Worm (Caenorhabditis elegans) whole organism, L1 larva: Measurements from ENCODE around the gene srh-22.

Experiments used
- dpl-1 ChIP-seq, 3 experiments: fragments of 150-350 bp in 2 of 3; sonication (generic microtip) in 1 of 3; optimal IDR thresholded peaks; 2 replicates each; lab custom pipeline; 2014 to 2017; ENCODE audit warnings: missing biosample characterization in 3 of 3, missing genetic modification characterization in 3 of 3, missing genetic modification reagents in 3 of 3
- lin-39 ChIP-seq: fragments of 150-350 bp; optimal IDR thresholded peaks from 2 replicates; lab custom pipeline; 2014; ENCODE audit warnings: missing biosample characterization, missing genetic modification reagents, missing genetic modification characterization
- lir-3 ChIP-seq: sonication (generic microtip); optimal IDR thresholded peaks from 2 replicates; lab custom pipeline; 2016; ENCODE audit warnings: mild to moderate bottlenecking, missing genetic modification characterization, moderate library complexity, missing compliant biosample characterization; ENCODE audit not compliant: poor library complexity
- mdl-1 ChIP-seq, 2 experiments: fragments of 150-350 bp; optimal IDR thresholded peaks; 2 replicates each; lab custom pipeline; 2014 to 2017; ENCODE audit warnings: missing biosample characterization in 2 of 2, missing genetic modification characterization in 2 of 2, inconsistent platforms in 1 of 2
- mef-2 ChIP-seq: fragments of 150-350 bp; optimal IDR thresholded peaks from 2 replicates; lab custom pipeline; 2014; ENCODE audit warnings: missing biosample characterization, missing genetic modification characterization
- tbx-2 ChIP-seq: sonication (generic microtip); optimal IDR thresholded peaks from 2 replicates; lab custom pipeline; 2016; ENCODE audit warnings: missing genetic modification characterization, missing compliant biosample characterization

DNA sequence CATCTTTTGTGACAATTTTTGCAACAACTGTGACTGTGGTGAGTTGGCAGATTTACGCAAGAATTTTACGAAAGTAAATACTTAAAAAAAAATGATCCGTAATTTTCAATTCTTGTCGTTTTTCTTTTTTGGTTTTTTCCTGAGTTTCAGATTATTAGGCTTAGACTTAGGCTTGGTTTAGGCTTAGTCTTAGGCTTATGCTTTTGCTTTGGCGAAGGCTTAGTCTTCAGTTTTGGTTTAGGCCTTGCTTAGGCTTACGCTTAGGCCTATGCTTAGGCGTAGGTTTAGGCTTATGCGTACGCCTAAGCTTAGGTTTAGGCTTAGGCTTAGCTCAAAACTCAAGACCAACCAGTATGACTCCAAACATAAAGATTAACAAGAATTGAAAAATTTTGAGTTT lies 35.5 kb downstream of the srh-22 start:
- TF ChIP-seq mef-2 (tag; lab: Kevin White, UChicago) (no peak), mdl-1 (tag; optimal IDR thresholded peaks at IDR 0.05; lab: Kevin White, UChicago) (no peak), lin-39 (no peak), tbx-2 (no peak), lir-3 (tag; lab: Kevin White, UChicago) (no peak), dpl-1 (GFP tag; optimal IDR thresholded peaks at IDR 0.05; lab: Kevin White, UChicago) (no peak)
